Fruit fly (Drosophila melanogaster) whole organism, embryonic: ENCODE measurements around the gene CG33966.

Experiments
- B-H1 ChIP-seq: fragments of 200-800 bp; sonication (Bioruptor generic); IDR thresholded peaks from 3 replicates; pipeline ENCODE4 v1.3.6; 2022; ENCODE audit warnings: missing biosample characterization, missing genetic modification characterization
- B-H2 ChIP-seq: fragments of 200-800 bp; sonication (Bioruptor generic); optimal IDR thresholded peaks from 2 replicates; lab custom pipeline; 2018; ENCODE audit warnings: missing biosample characterization, mild to moderate bottlenecking, missing genetic modification characterization
- Bgb ChIP-seq: fragments of 200-800 bp; sonication (Bioruptor generic); IDR thresholded peaks from 2 replicates; pipeline ENCODE4 v1.3.6; 2022; ENCODE audit warnings: missing biosample characterization, missing genetic modification characterization; ENCODE audit not compliant: partially characterized antibody
- CG10147 ChIP-seq: fragments of 200-800 bp; sonication (Bioruptor generic); optimal IDR thresholded peaks from 2 replicates; lab custom pipeline; 2019; ENCODE audit warnings: missing biosample characterization, mild to moderate bottlenecking, missing genetic modification characterization, moderate library complexity
- CG10959 ChIP-seq: fragments of 200-800 bp; sonication (Bioruptor generic); IDR thresholded peaks from 2 replicates; pipeline ENCODE4 v1.3.6; 2022; ENCODE audit warnings: missing biosample characterization, missing genetic modification characterization
- CG12155 ChIP-seq: fragments of 200-800 bp; sonication (Bioruptor generic); optimal IDR thresholded peaks from 3 replicates; lab custom pipeline; 2016; ENCODE audit warnings: missing biosample characterization, missing genetic modification characterization
- CG13123 ChIP-seq: fragments of 200-800 bp; sonication (Bioruptor generic); optimal IDR thresholded peaks from 2 replicates; lab custom pipeline; 2016; ENCODE audit warnings: missing biosample characterization, missing genetic modification characterization
- CG13894 ChIP-seq: fragments of 200-800 bp; sonication (Bioruptor generic); optimal IDR thresholded peaks from 3 replicates; lab custom pipeline; 2018; ENCODE audit warnings: missing biosample characterization, mild to moderate bottlenecking, missing genetic modification characterization, moderate library complexity
- CG17361 ChIP-seq: fragments of 200-800 bp; sonication (Bioruptor generic); IDR thresholded peaks from 3 replicates; pipeline ENCODE4 v1.3.6; 2022; ENCODE audit warnings: missing biosample characterization, missing genetic modification characterization
- CG17829 ChIP-seq: fragments of 200-800 bp; optimal IDR thresholded peaks from 2 replicates; lab custom pipeline; 2019; ENCODE audit warnings: missing biosample characterization, mild to moderate bottlenecking, missing genetic modification characterization, moderate library complexity
- CG17912 ChIP-seq: fragments of 200-800 bp; sonication (Bioruptor generic); optimal IDR thresholded peaks from 2 replicates; lab custom pipeline; 2018; ENCODE audit warnings: missing biosample characterization, mild to moderate bottlenecking, missing genetic modification characterization
- CG18262 ChIP-seq: fragments of 200-800 bp; optimal IDR thresholded peaks from 3 replicates; lab custom pipeline; 2019; ENCODE audit warnings: missing biosample characterization, mild to moderate bottlenecking, missing genetic modification characterization, moderate library complexity
- CG6683 ChIP-seq: fragments of 200-800 bp; sonication (Bioruptor generic); optimal IDR thresholded peaks from 2 replicates; lab custom pipeline; 2017; ENCODE audit warnings: missing biosample characterization, mild to moderate bottlenecking, missing genetic modification characterization, missing genetic modification reagents
- CG6854 ChIP-seq: fragments of 200-800 bp; sonication (Bioruptor generic); optimal IDR thresholded peaks from 3 replicates; lab custom pipeline; 2017; ENCODE audit warnings: missing biosample characterization, mild to moderate bottlenecking, missing genetic modification characterization
- CG7786 ChIP-seq: fragments of 200-800 bp; sonication (Bioruptor generic); optimal IDR thresholded peaks from 2 replicates; lab custom pipeline; 2016; ENCODE audit warnings: missing biosample characterization, missing genetic modification characterization
- CG7987 ChIP-seq: fragments of 200-800 bp; sonication (Bioruptor generic); optimal IDR thresholded peaks from 2 replicates; lab custom pipeline; 2018; ENCODE audit warnings: missing biosample characterization, mild to moderate bottlenecking, missing genetic modification characterization, moderate library complexity
- CG8089 ChIP-seq: fragments of 200-800 bp; sonication (Bioruptor generic); optimal IDR thresholded peaks from 3 replicates; lab custom pipeline; 2016; ENCODE audit warnings: missing biosample characterization, missing genetic modification characterization
- Dip3 ChIP-seq: fragments of 200-800 bp; sonication (Bioruptor generic); optimal IDR thresholded peaks from 3 replicates; lab custom pipeline; 2016; ENCODE audit warnings: missing biosample characterization, missing genetic modification characterization
- Drgx ChIP-seq: fragments of 200-800 bp; sonication (Bioruptor generic); IDR thresholded peaks from 2 replicates; pipeline ENCODE4 v1.3.6; 2022; ENCODE audit warnings: missing biosample characterization, missing genetic modification characterization
- E2f2 ChIP-seq: fragments of 200-800 bp; sonication (Bioruptor generic); IDR thresholded peaks from 2 replicates; pipeline ENCODE4 v1.3.6; 2022; ENCODE audit warnings: missing biosample characterization, missing genetic modification characterization
- H15 ChIP-seq: fragments of 200-800 bp; sonication (Bioruptor generic); IDR thresholded peaks from 3 replicates; pipeline ENCODE4 v1.3.6; 2022; ENCODE audit warnings: missing biosample characterization, missing genetic modification characterization
- Hmr ChIP-seq: fragments of 200-800 bp; sonication (Bioruptor generic); optimal IDR thresholded peaks from 3 replicates; lab custom pipeline; 2017; ENCODE audit warnings: mild to moderate bottlenecking, missing biosample characterization, missing genetic modification reagents, missing genetic modification characterization
- Myb ChIP-seq: fragments of 200-800 bp; sonication (Bioruptor generic); optimal IDR thresholded peaks from 2 replicates; lab custom pipeline; 2016; ENCODE audit warnings: missing biosample characterization, missing genetic modification characterization
- NfI ChIP-seq: fragments of 200-800 bp; sonication (Bioruptor generic); optimal IDR thresholded peaks from 3 replicates; lab custom pipeline; 2018; ENCODE audit warnings: missing biosample characterization, mild to moderate bottlenecking, missing genetic modification characterization, moderate library complexity
- Opbp ChIP-seq: fragments of 200-800 bp; sonication (Bioruptor generic); IDR thresholded peaks from 3 replicates; pipeline ENCODE4 v1.3.6; 2022; ENCODE audit warnings: missing biosample characterization, missing genetic modification characterization; ENCODE audit not compliant: partially characterized antibody
- Spps ChIP-seq: fragments of 200-800 bp; sonication (Bioruptor generic); optimal IDR thresholded peaks from 2 replicates; lab custom pipeline; 2018; ENCODE audit warnings: missing biosample characterization, mild to moderate bottlenecking, missing genetic modification characterization
- YL-1 ChIP-seq: fragments of 200-800 bp; sonication (Bioruptor generic); optimal IDR thresholded peaks from 3 replicates; lab custom pipeline; 2017; ENCODE audit warnings: missing biosample characterization, mild to moderate bottlenecking, missing genetic modification characterization
- ab ChIP-seq: fragments of 200-800 bp; sonication (Bioruptor generic); optimal IDR thresholded peaks from 2 replicates; lab custom pipeline; 2016; ENCODE audit warnings: missing biosample characterization, missing genetic modification characterization
- al ChIP-seq: fragments of 200-800 bp; sonication (Bioruptor generic); IDR thresholded peaks from 2 replicates; pipeline ENCODE4 v1.3.6; 2022; ENCODE audit warnings: missing biosample characterization, missing genetic modification characterization
- ara ChIP-seq: fragments of 200-800 bp; sonication (Bioruptor generic); IDR thresholded peaks from 2 replicates; pipeline ENCODE4 v1.3.6; 2022; ENCODE audit warnings: missing biosample characterization, missing genetic modification characterization
- bbx ChIP-seq: fragments of 200-800 bp; sonication (Bioruptor generic); IDR thresholded peaks from 2 replicates; pipeline ENCODE4 v1.3.6; 2022; ENCODE audit warnings: missing biosample characterization, missing genetic modification characterization; ENCODE audit not compliant: partially characterized antibody
- da ChIP-seq: fragments of 200-800 bp; sonication (Bioruptor generic); optimal IDR thresholded peaks from 2 replicates; lab custom pipeline; 2016; ENCODE audit warnings: missing biosample characterization, missing genetic modification characterization
- emc ChIP-seq: fragments of 200-800 bp; sonication (Bioruptor generic); optimal IDR thresholded peaks from 2 replicates; lab custom pipeline; 2016; ENCODE audit warnings: missing biosample characterization, missing genetic modification characterization
- eyg ChIP-seq: fragments of 200-800 bp; sonication (Bioruptor generic); optimal IDR thresholded peaks from 3 replicates; lab custom pipeline; 2016; ENCODE audit warnings: missing biosample characterization, missing genetic modification characterization
- fd96Cb ChIP-seq: fragments of 200-800 bp; sonication (Bioruptor generic); optimal IDR thresholded peaks from 2 replicates; lab custom pipeline; 2018; ENCODE audit warnings: missing biosample characterization, mild to moderate bottlenecking, missing genetic modification characterization, moderate library complexity
- her ChIP-seq: fragments of 200-800 bp; sonication (Bioruptor generic); optimal IDR thresholded peaks from 2 replicates; lab custom pipeline; 2016; ENCODE audit warnings: missing biosample characterization, missing genetic modification characterization
- hkb ChIP-seq, 2 experiments: fragments of 200-800 bp in 1 of 2; fragments of >200 bp in 1 of 2; sonication (Bioruptor generic) in 1 of 2; IDR thresholded peaks in 1 of 2; optimal IDR thresholded peaks in 1 of 2; 2 replicates each; pipeline versions ENCODE4 v1.3.6 to Lab custom; 2017 to 2022; ENCODE audit warnings: missing biosample characterization in 1 of 2, missing genetic modification characterization in 1 of 2
- lola ChIP-seq, 3 experiments: fragments of >200 bp in 2 of 3; fragments of 200-800 bp in 1 of 3; sonication (Bioruptor generic) in 1 of 3; optimal IDR thresholded peaks; 2 replicates each; lab custom pipeline; 2017 to 2019; ENCODE audit warnings: missing biosample characterization in 3 of 3, missing genetic modification characterization in 3 of 3, mild to moderate bottlenecking in 1 of 3, moderate library complexity in 1 of 3
- nerfin-2 ChIP-seq: fragments of 200-800 bp; sonication (Bioruptor generic); IDR thresholded peaks from 2 replicates; pipeline ENCODE4 v1.3.6; 2022; ENCODE audit warnings: missing biosample characterization, missing genetic modification characterization; ENCODE audit not compliant: partially characterized antibody
- nmo ChIP-seq: fragments of 200-800 bp; sonication (Bioruptor generic); optimal IDR thresholded peaks from 2 replicates; lab custom pipeline; 2018; ENCODE audit warnings: missing biosample characterization, mild to moderate bottlenecking, missing genetic modification characterization, moderate library complexity
- onecut ChIP-seq: fragments of 200-800 bp; sonication (Bioruptor generic); IDR thresholded peaks from 2 replicates; pipeline ENCODE4 v1.3.6; 2022; ENCODE audit warnings: missing biosample characterization, missing genetic modification characterization
- ranshi ChIP-seq: fragments of 200-800 bp; sonication (Bioruptor generic); IDR thresholded peaks from 2 replicates; pipeline ENCODE4 v1.3.6; 2022; ENCODE audit warnings: missing biosample characterization, missing genetic modification characterization
- sens-2 ChIP-seq: fragments of 200-800 bp; sonication (Bioruptor generic); IDR thresholded peaks from 2 replicates; pipeline ENCODE4 v1.3.6; 2022; ENCODE audit warnings: missing biosample characterization, missing genetic modification characterization
- sr ChIP-seq: fragments of 200-800 bp; sonication (Bioruptor generic); IDR thresholded peaks from 3 replicates; pipeline ENCODE4 v1.3.6; 2022; ENCODE audit warnings: missing biosample characterization, missing genetic modification characterization
- stc ChIP-seq: fragments of 200-800 bp; sonication (Bioruptor generic); IDR thresholded peaks from 2 replicates; pipeline ENCODE4 v1.3.6; 2022; ENCODE audit warnings: missing biosample characterization, missing genetic modification characterization
- toy ChIP-seq: fragments of 200-800 bp; sonication (Bioruptor generic); IDR thresholded peaks from 2 replicates; pipeline ENCODE4 v1.3.6; 2022; ENCODE audit warnings: missing biosample characterization, missing genetic modification characterization
- ttk ChIP-seq: fragments of 200-800 bp; sonication (Bioruptor generic); IDR thresholded peaks from 2 replicates; pipeline ENCODE4 v2.1.2; 2022; ENCODE audit warnings: missing biosample characterization, missing genetic modification characterization
- wdn ChIP-seq: fragments of 200-800 bp; sonication (Bioruptor generic); IDR thresholded peaks from 2 replicates; pipeline ENCODE4 v1.3.6; 2022; ENCODE audit warnings: missing biosample characterization, missing genetic modification characterization
- zen ChIP-seq: fragments of 200-800 bp; sonication (Bioruptor generic); optimal IDR thresholded peaks from 3 replicates; lab custom pipeline; 2018; ENCODE audit warnings: missing biosample characterization, mild to moderate bottlenecking, missing genetic modification characterization, moderate library complexity

CG33966 gene

dm6 chr3L:1206682-1207421 is 27.1 kb upstream of the CG33966 start, which contains the start of gene LysB (continued):
- TF ChIP-seq Dip3 (GFP tag; lab: Kevin White, UChicago) (no peak), CG6854 (no peak), CG13123 (GFP tag; lab: Kevin White, UChicago) (no peak), al (GFP tag; lab: Robert Waterston, UW) (no peak), CG17361 (GFP tag; lab: Robert Waterston, UW) (0 out of 3 replicates have a peak, but pooled peaks have one; percentile 16), onecut (GFP tag; lab: Robert Waterston, UW) (no peak), B-H1 (GFP tag; lab: Robert Waterston, UW) (no peak), CG18262 (tag; lab: Kevin White, UChicago) (no peak), ttk (GFP tag; lab: Robert Waterston, UW) (no peak), Hmr (GFP tag; lab: Kevin White, UChicago) (no peak), CG12155 (GFP tag; lab: Kevin White, UChicago) (no peak), sr (no peak), her (GFP tag; lab: Kevin White, UChicago) (no peak), E2f2 (peak; percentile 66), ara (no peak), nmo (GFP tag; lab: Kevin White, UChicago) (peak; percentile 6), CG10959 (no peak), CG7786 (no peak), YL-1 (no peak), Myb (GFP tag; lab: Kevin White, UChicago) (peak; percentile 43), Drgx (no peak; the same call in 1 of the 2 replicates), stc (GFP tag; lab: Robert Waterston, UW) (no peak), B-H2 (no peak), hkb (optimal IDR thresholded peaks at IDR 0.05; lab: Kevin White, UChicago) (no peak), hkb (GFP tag; IDR thresholded peaks at IDR 0.05; lab: Robert Waterston, UW) (no peak), Bgb (GFP tag; lab: Robert Waterston, UW) (peak; percentile 45; the same call in 1 of the 2 replicates), toy (GFP tag; lab: Robert Waterston, UW) (no peak), bbx (GFP tag; lab: Robert Waterston, UW) (no peak; the same call in 1 of the 2 replicates), CG7987 (peak; percentile 16), ranshi (GFP tag; lab: Robert Waterston, UW) (no peak), wdn (GFP tag; lab: Robert Waterston, UW) (0 out of 2 replicates have a peak, but pooled peaks have one; percentile 39), CG8089 (GFP tag; lab: Kevin White, UChicago) (no peak), fd96Cb (no peak), nerfin-2 (GFP tag; lab: Robert Waterston, UW) (no peak), CG17912 (GFP tag; lab: Kevin White, UChicago) (no peak), Opbp (GFP tag; lab: Robert Waterston, UW) (peak; percentile 29; the same call in 1 of the 3 replicates), zen (tag; lab: Kevin White, UChicago) (no peak), lola (GFP tag; optimal IDR thresholded peaks at IDR 0.05; lab: Kevin White, UChicago) (peak in 1 of 3 experiments; percentile 34), emc (no peak), da (no peak), eyg (GFP tag; lab: Kevin White, UChicago) (no peak), Spps (tag; lab: Kevin White, UChicago) (no peak), CG10147 (GFP tag; lab: Kevin White, UChicago) (no peak), sens-2 (no peak), CG17829 (tag; lab: Kevin White, UChicago) (no peak), H15 (GFP tag; lab: Robert Waterston, UW) (no peak), ab (GFP tag; lab: Kevin White, UChicago) (no peak), CG13894 (no peak), CG6683 (GFP tag; lab: Kevin White, UChicago) (no peak), NfI (GFP tag; lab: Kevin White, UChicago) (no peak)
